Fruit fly (Drosophila melanogaster) whole organism, adult: ENCODE results near the gene IFT57.
A peak's percentile ranks its signal among the peaks of the same experiment; 100 is the strongest.

Experiments used
- CG11617 ChIP-seq: fragments of 200-800 bp; sonication (Bioruptor generic); optimal IDR thresholded peaks from 2 replicates; lab custom pipeline; 2017; ENCODE audit warnings: mild to moderate bottlenecking, missing biosample characterization, missing genetic modification reagents, missing genetic modification characterization
- CG12768 ChIP-seq: fragments of 200-800 bp; sonication (Bioruptor generic); optimal IDR thresholded peaks from 2 replicates; lab custom pipeline; 2017; ENCODE audit warnings: missing biosample characterization, missing genetic modification characterization, mild to moderate bottlenecking, moderate library complexity, missing genetic modification reagents
- CG14711 ChIP-seq: fragments of 200-800 bp; sonication (Bioruptor generic); optimal IDR thresholded peaks from 2 replicates; lab custom pipeline; 2018; ENCODE audit warnings: missing biosample characterization, mild to moderate bottlenecking, missing genetic modification characterization, moderate library complexity
- CG1620 ChIP-seq: fragments of 200-800 bp; sonication (Bioruptor generic); optimal IDR thresholded peaks from 2 replicates; lab custom pipeline; 2016; ENCODE audit warnings: missing biosample characterization, missing genetic modification characterization
- CG33017 ChIP-seq: fragments of 200-800 bp; sonication (Bioruptor generic); optimal IDR thresholded peaks from 2 replicates; lab custom pipeline; 2018; ENCODE audit warnings: missing biosample characterization, mild to moderate bottlenecking, missing genetic modification characterization, moderate library complexity
- CG5204 ChIP-seq: fragments of 200-800 bp; sonication (Bioruptor generic); optimal IDR thresholded peaks from 2 replicates; lab custom pipeline; 2016; ENCODE audit warnings: missing biosample characterization, missing genetic modification characterization
- CG7045 ChIP-seq: fragments of 200-800 bp; sonication (Bioruptor generic); optimal IDR thresholded peaks from 2 replicates; lab custom pipeline; 2017; ENCODE audit warnings: missing biosample characterization, mild to moderate bottlenecking, missing genetic modification characterization
- CG7101 ChIP-seq: fragments of 200-800 bp; sonication (Bioruptor generic); optimal IDR thresholded peaks from 2 replicates; lab custom pipeline; 2018; ENCODE audit warnings: missing biosample characterization, mild to moderate bottlenecking, missing genetic modification characterization, moderate library complexity
- Clk ChIP-seq: fragments of 200-800 bp; sonication (Bioruptor generic); optimal IDR thresholded peaks from 2 replicates; lab custom pipeline; 2017; ENCODE audit warnings: missing biosample characterization, missing genetic modification characterization
- Crg-1 ChIP-seq: fragments of 200-800 bp; sonication (Bioruptor generic); optimal IDR thresholded peaks from 2 replicates; lab custom pipeline; 2016; ENCODE audit warnings: missing biosample characterization, missing genetic modification characterization
- Hr96 ChIP-seq: fragments of 200-800 bp; sonication (Bioruptor generic); optimal IDR thresholded peaks from 2 replicates; lab custom pipeline; 2016; ENCODE audit warnings: missing biosample characterization, missing genetic modification characterization
- Mnt ChIP-seq: fragments of 200-800 bp; sonication (Bioruptor generic); optimal IDR thresholded peaks from 2 replicates; lab custom pipeline; 2016; ENCODE audit warnings: missing biosample characterization, mild to moderate bottlenecking, missing genetic modification characterization
- bab1 ChIP-seq: fragments of 200-800 bp; sonication (Bioruptor generic); optimal IDR thresholded peaks from 3 replicates; lab custom pipeline; 2019; ENCODE audit warnings: missing biosample characterization, mild to moderate bottlenecking, missing genetic modification characterization, moderate library complexity
- cic ChIP-seq: fragments of 200-800 bp; sonication (Bioruptor generic); optimal IDR thresholded peaks from 2 replicates; lab custom pipeline; 2017; ENCODE audit warnings: missing biosample characterization, mild to moderate bottlenecking, missing genetic modification characterization, moderate library complexity
- cnc ChIP-seq, 2 experiments: fragments of >200 bp; optimal IDR thresholded peaks; 2 replicates each; lab custom pipeline; 2017
- kay ChIP-seq: fragments of 200-800 bp; sonication (Bioruptor generic); peaks from one replicate; lab custom pipeline; 2016; ENCODE audit warnings: missing biosample characterization, missing genetic modification characterization, borderline replicate concordance
- ovo ChIP-seq: fragments of 200-800 bp; sonication (Bioruptor generic); optimal IDR thresholded peaks from 2 replicates; lab custom pipeline; 2016; ENCODE audit warnings: missing biosample characterization, missing genetic modification characterization
- pad ChIP-seq: fragments of 200-800 bp; sonication (Bioruptor generic); optimal IDR thresholded peaks from 3 replicates; lab custom pipeline; 2017; ENCODE audit warnings: missing biosample characterization, missing genetic modification characterization, mild to moderate bottlenecking, moderate library complexity, missing genetic modification reagents
- tj ChIP-seq: fragments of 200-800 bp; sonication (Bioruptor generic); optimal IDR thresholded peaks from 3 replicates; lab custom pipeline; 2017; ENCODE audit warnings: missing biosample characterization, mild to moderate bottlenecking, missing genetic modification characterization, moderate library complexity
- toe ChIP-seq: fragments of 200-800 bp; sonication (Bioruptor generic); optimal IDR thresholded peaks from 2 replicates; lab custom pipeline; 2016; ENCODE audit warnings: missing biosample characterization, missing genetic modification characterization

Gene IFT57

dm6 chr2L:3510002-3510401, 20.6 kb upstream of the IFT57 start, which contains the start of gene CG31954:
Gene CG31954, minus strand, starts transcription at chr2L:3510102.
- TF ChIP-seq toe = no peak
- no peak for TF ChIP-seq Mnt (GFP tag; lab: Kevin White, UChicago)
- no peak for TF ChIP-seq Hr96 (GFP tag; lab: Kevin White, UChicago)
- TF ChIP-seq CG33017 = no peak
- TF ChIP-seq Clk = no peak

DNA sequence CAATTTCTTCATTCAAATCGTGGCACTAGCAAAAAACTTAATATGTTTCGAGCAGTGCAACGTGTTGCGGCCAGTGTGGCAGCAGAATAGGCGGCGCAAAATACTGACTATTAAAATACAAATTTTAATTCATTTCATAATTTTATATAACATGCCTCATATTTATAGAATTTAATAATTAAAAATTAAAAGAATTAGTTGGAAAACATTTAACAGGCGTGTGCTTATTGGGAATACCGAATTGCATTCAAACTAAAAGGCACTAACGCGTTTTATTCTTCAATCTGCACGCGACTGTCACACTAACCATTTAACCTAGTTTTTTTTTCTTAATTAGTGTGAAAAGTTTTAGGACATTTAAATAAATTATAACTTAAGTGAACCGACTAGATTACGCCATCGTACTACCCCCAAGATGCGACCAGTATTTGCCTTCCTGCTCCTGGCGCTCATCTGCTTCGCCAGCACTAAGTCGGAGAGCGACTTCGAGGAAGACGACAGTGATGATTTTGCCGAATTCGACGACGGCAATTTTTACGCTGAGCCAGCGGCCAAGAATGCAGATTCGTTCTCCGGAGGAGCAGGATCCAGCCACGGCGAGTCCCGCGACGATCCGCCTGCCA, 15.9 kb upstream of the IFT57 start, which contains the start of the genes LeuRS and CG17593:
LeuRS (minus strand) TSS at position 88 of the 623 bp plus-strand sequence.
CG17593 (plus strand) TSS at position 304 of the 623 bp plus-strand sequence.
- no peak for TF ChIP-seq CG7101
- peak; percentile 76 for TF ChIP-seq kay
- no peak for TF ChIP-seq Crg-1 (GFP tag; lab: Kevin White, UChicago)
- no peak for TF ChIP-seq CG7045
- no peak for TF ChIP-seq CG12768 (GFP tag; lab: Kevin White, UChicago)
- peak; percentile 9 for TF ChIP-seq bab1
- TF ChIP-seq CG33017 = no peak
- peak; percentile 75 for TF ChIP-seq Mnt (GFP tag; lab: Kevin White, UChicago)
- TF ChIP-seq Hr96 (GFP tag; lab: Kevin White, UChicago) = no peak
- TF ChIP-seq toe = no peak
- no peak for TF ChIP-seq CG1620 (GFP tag; lab: Kevin White, UChicago)
- TF ChIP-seq CG14711 (tag; lab: Kevin White, UChicago) = no peak
- TF ChIP-seq CG11617 = no peak
- TF ChIP-seq cic = no peak
- TF ChIP-seq Clk = no peak
- no peak for TF ChIP-seq cnc (optimal IDR thresholded peaks at IDR 0.05; lab: Kevin White, UChicago)
- no peak for TF ChIP-seq CG5204 (GFP tag; lab: Kevin White, UChicago)
- TF ChIP-seq ovo (GFP tag; lab: Kevin White, UChicago) = no peak
- TF ChIP-seq tj = peak; percentile 50

dm6 chr2L:3519551-3519950, 11.0 kb upstream of the IFT57 start, which contains the start of the genes CG3213 and CG8851:
Gene CG3213, minus strand, starts transcription at chr2L:3519651.
Gene CG8851, plus strand, starts transcription at chr2L:3519677.
- TF ChIP-seq CG14711 (tag; lab: Kevin White, UChicago) (no peak), bab1 (no peak), Crg-1 (GFP tag; lab: Kevin White, UChicago) (no peak), CG11617 (no peak), tj (no peak), cic (no peak), CG5204 (GFP tag; lab: Kevin White, UChicago) (no peak), CG7101 (no peak), ovo (GFP tag; lab: Kevin White, UChicago) (no peak), CG1620 (GFP tag; lab: Kevin White, UChicago) (no peak), kay (no peak), CG7045 (no peak), Mnt (GFP tag; lab: Kevin White, UChicago) (no peak), Hr96 (GFP tag; lab: Kevin White, UChicago) (no peak), toe (no peak), CG12768 (GFP tag; lab: Kevin White, UChicago) (no peak), cnc (optimal IDR thresholded peaks at IDR 0.05; lab: Kevin White, UChicago) (no peak), CG33017 (no peak), Clk (no peak), pad (no peak)

- TF ChIP-seq bab1 = no peak
- no peak for TF ChIP-seq cic
- no peak for TF ChIP-seq ovo (GFP tag; lab: Kevin White, UChicago)
- no peak for TF ChIP-seq CG5204 (GFP tag; lab: Kevin White, UChicago)
- TF ChIP-seq Hr96 (GFP tag; lab: Kevin White, UChicago) = no peak
- TF ChIP-seq CG7045 = no peak
- peak; percentile 4 for TF ChIP-seq kay
Measured at dm6 chr2L:3523956-3524355, 6.6 kb upstream of the IFT57 start, which contains the start of gene Sr-CIV. Gene Sr-CIV, minus strand, starts transcription at chr2L:3524056.

dm6 chr2L:3524729-3525181, 5.8 kb upstream of the IFT57 start, which contains the start of gene CG8852:
Gene CG8852, plus strand, starts transcription at chr2L:3525131.
- TF ChIP-seq toe = no peak
- no peak for TF ChIP-seq tj
- no peak for TF ChIP-seq CG14711 (tag; lab: Kevin White, UChicago)
- TF ChIP-seq CG12768 (GFP tag; lab: Kevin White, UChicago) = no peak
- TF ChIP-seq kay = no peak
- no peak for TF ChIP-seq cic
- TF ChIP-seq ovo (GFP tag; lab: Kevin White, UChicago) = no peak
- TF ChIP-seq CG7045 = no peak
- TF ChIP-seq cnc (optimal IDR thresholded peaks at IDR 0.05; lab: Kevin White, UChicago) = no peak
- no peak for TF ChIP-seq Mnt (GFP tag; lab: Kevin White, UChicago)
- TF ChIP-seq CG33017 = no peak
- no peak for TF ChIP-seq CG11617
- no peak for TF ChIP-seq pad
- no peak for TF ChIP-seq Crg-1 (GFP tag; lab: Kevin White, UChicago)
- TF ChIP-seq Hr96 (GFP tag; lab: Kevin White, UChicago) = no peak
- no peak for TF ChIP-seq CG7101
- no peak for TF ChIP-seq Clk
- TF ChIP-seq CG5204 (GFP tag; lab: Kevin White, UChicago) = no peak
- TF ChIP-seq CG1620 (GFP tag; lab: Kevin White, UChicago) = no peak
- no peak for TF ChIP-seq bab1

DNA sequence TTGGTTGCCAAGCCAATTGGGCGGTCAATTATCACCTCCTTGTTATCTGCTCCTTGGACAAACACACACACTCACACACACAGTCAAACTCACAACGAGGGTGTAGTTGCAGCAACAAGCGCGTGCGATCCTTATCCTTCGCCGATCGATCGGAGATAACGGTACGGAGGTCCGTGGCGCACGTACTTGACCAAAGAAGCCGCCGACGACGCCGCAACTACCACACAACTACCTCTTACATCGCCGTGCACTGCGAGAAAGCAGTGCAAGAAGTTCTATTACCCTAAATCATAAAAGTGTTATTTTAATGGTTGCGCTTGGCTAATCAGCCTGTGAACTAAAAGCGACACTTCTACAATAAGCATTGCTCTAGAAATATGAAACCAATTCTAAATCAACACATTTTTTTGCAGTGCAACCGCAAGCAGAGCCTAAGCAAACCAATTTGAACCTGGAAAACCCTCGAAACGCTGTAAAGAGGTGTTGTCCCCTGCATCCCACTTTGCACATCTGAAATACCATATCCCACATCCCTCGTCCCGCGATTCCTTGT, 2.5 kb downstream of the IFT57 start:
- no peak for TF ChIP-seq CG11617
- no peak for TF ChIP-seq CG5204 (GFP tag; lab: Kevin White, UChicago)
- TF ChIP-seq CG7045 = no peak
- TF ChIP-seq pad = no peak
- no peak for TF ChIP-seq kay
- TF ChIP-seq tj = no peak
- TF ChIP-seq CG1620 (GFP tag; lab: Kevin White, UChicago) = no peak
- no peak for TF ChIP-seq CG12768 (GFP tag; lab: Kevin White, UChicago)
- TF ChIP-seq toe = no peak
- no peak for TF ChIP-seq Crg-1 (GFP tag; lab: Kevin White, UChicago)
- TF ChIP-seq cnc (optimal IDR thresholded peaks at IDR 0.05; lab: Kevin White, UChicago) = no peak
- no peak for TF ChIP-seq Hr96 (GFP tag; lab: Kevin White, UChicago)
- no peak for TF ChIP-seq CG14711 (tag; lab: Kevin White, UChicago)
- TF ChIP-seq bab1 = no peak
- TF ChIP-seq ovo (GFP tag; lab: Kevin White, UChicago) = no peak
- no peak for TF ChIP-seq CG7101
